Fruit fly (Drosophila melanogaster) whole organism, embryonic: Measurements from ENCODE around the gene CG11843.

Experiments used
- ATbp ChIP-seq: fragments of 200-800 bp; sonication (Bioruptor generic); optimal IDR thresholded peaks from 2 replicates; lab custom pipeline; 2017; ENCODE audit warnings: missing biosample characterization, mild to moderate bottlenecking, missing genetic modification characterization, missing genetic modification reagents
- Ada2b ChIP-seq: fragments of 200-800 bp; sonication (Bioruptor generic); IDR thresholded peaks from 2 replicates; pipeline ENCODE4 v1.3.6; 2022; ENCODE audit warnings: missing biosample characterization, missing genetic modification characterization
- Atf6 ChIP-seq: fragments of 200-800 bp; sonication (Bioruptor generic); IDR thresholded peaks from 2 replicates; pipeline ENCODE4 v1.3.6; 2022; ENCODE audit warnings: missing biosample characterization, missing genetic modification characterization
- BEAF-32 ChIP-seq: fragments of 200-800 bp; sonication (Bioruptor generic); optimal IDR thresholded peaks from 3 replicates; lab custom pipeline; 2017; ENCODE audit warnings: missing biosample characterization, missing genetic modification characterization, mild to moderate bottlenecking, moderate library complexity, missing genetic modification reagents
- CG10267 ChIP-seq: fragments of 200-800 bp; sonication (Bioruptor generic); optimal IDR thresholded peaks from 2 replicates; lab custom pipeline; 2018; ENCODE audit warnings: missing biosample characterization, mild to moderate bottlenecking, missing genetic modification characterization, moderate library complexity
- CG10959 ChIP-seq: fragments of 200-800 bp; sonication (Bioruptor generic); IDR thresholded peaks from 2 replicates; pipeline ENCODE4 v1.3.6; 2022; ENCODE audit warnings: missing biosample characterization, missing genetic modification characterization
- CG11696 ChIP-seq: fragments of 200-800 bp; sonication (Bioruptor generic); IDR thresholded peaks from 2 replicates; pipeline ENCODE4 v1.3.6; 2022; ENCODE audit warnings: missing biosample characterization, missing genetic modification characterization
- CG12219 ChIP-seq: fragments of 200-800 bp; sonication (Bioruptor generic); optimal IDR thresholded peaks from 3 replicates; lab custom pipeline; 2018; ENCODE audit warnings: missing biosample characterization, mild to moderate bottlenecking, missing genetic modification characterization
- CG13287 ChIP-seq: fragments of 200-800 bp; sonication (Bioruptor generic); IDR thresholded peaks from 2 replicates; pipeline ENCODE4 v1.3.6; 2022; ENCODE audit warnings: missing biosample characterization, missing genetic modification characterization; ENCODE audit not compliant: partially characterized antibody
- CG14710 ChIP-seq: fragments of 200-800 bp; sonication (Bioruptor generic); optimal IDR thresholded peaks from 3 replicates; lab custom pipeline; 2019; ENCODE audit warnings: missing biosample characterization, mild to moderate bottlenecking, missing genetic modification characterization, moderate library complexity
- CG1602 ChIP-seq: fragments of 200-800 bp; sonication (Bioruptor generic); optimal IDR thresholded peaks from 3 replicates; lab custom pipeline; 2016; ENCODE audit warnings: missing biosample characterization, missing genetic modification characterization
- CG18262 ChIP-seq: fragments of 200-800 bp; optimal IDR thresholded peaks from 3 replicates; lab custom pipeline; 2019; ENCODE audit warnings: missing biosample characterization, mild to moderate bottlenecking, missing genetic modification characterization, moderate library complexity
- CG31365 ChIP-seq: fragments of 200-800 bp; sonication (Bioruptor generic); optimal IDR thresholded peaks from 2 replicates; lab custom pipeline; 2018; ENCODE audit warnings: missing biosample characterization, mild to moderate bottlenecking, missing genetic modification characterization
- CG3163 ChIP-seq: fragments of 200-800 bp; sonication (Bioruptor generic); optimal IDR thresholded peaks from 3 replicates; lab custom pipeline; 2016; ENCODE audit warnings: missing biosample characterization, missing genetic modification characterization
- CG33213 ChIP-seq: fragments of 200-800 bp; sonication (Bioruptor generic); optimal IDR thresholded peaks from 3 replicates; lab custom pipeline; 2016; ENCODE audit warnings: missing biosample characterization, missing genetic modification characterization
- CG34422 ChIP-seq: fragments of 200-800 bp; sonication (Bioruptor generic); IDR thresholded peaks from 3 replicates; pipeline ENCODE4 v1.3.6; 2022; ENCODE audit warnings: missing biosample characterization, missing genetic modification characterization
- CG42726 ChIP-seq: fragments of 200-800 bp; sonication (Bioruptor generic); IDR thresholded peaks from 2 replicates; pipeline ENCODE4 v1.3.6; 2022; ENCODE audit warnings: missing biosample characterization, missing genetic modification characterization; ENCODE audit not compliant: partially characterized antibody
- CG4854 ChIP-seq: fragments of 200-800 bp; sonication (Bioruptor generic); optimal IDR thresholded peaks from 2 replicates; lab custom pipeline; 2016; ENCODE audit warnings: missing biosample characterization, missing genetic modification characterization, inconsistent platforms
- CG7839 ChIP-seq: fragments of 200-800 bp; sonication (Bioruptor generic); optimal IDR thresholded peaks from 3 replicates; lab custom pipeline; 2018; ENCODE audit warnings: missing biosample characterization, mild to moderate bottlenecking, missing genetic modification characterization, moderate library complexity
- CG8281 ChIP-seq: fragments of 200-800 bp; sonication (Bioruptor generic); optimal IDR thresholded peaks from 2 replicates; lab custom pipeline; 2018; ENCODE audit warnings: missing biosample characterization, mild to moderate bottlenecking, missing genetic modification characterization, moderate library complexity
- CG9727 ChIP-seq: fragments of 200-800 bp; sonication (Bioruptor generic); optimal IDR thresholded peaks from 3 replicates; lab custom pipeline; 2017; ENCODE audit warnings: missing biosample characterization, mild to moderate bottlenecking, missing genetic modification characterization
- CG9932 ChIP-seq: fragments of 200-800 bp; sonication (Bioruptor generic); IDR thresholded peaks from 2 replicates; pipeline ENCODE4 v1.3.6; 2022; ENCODE audit warnings: missing biosample characterization, missing genetic modification characterization
- D19B ChIP-seq: fragments of 200-800 bp; sonication (Bioruptor generic); optimal IDR thresholded peaks from 2 replicates; lab custom pipeline; 2017; ENCODE audit warnings: missing biosample characterization, mild to moderate bottlenecking, missing genetic modification characterization
- Dp ChIP-seq: fragments of 200-800 bp; sonication (Bioruptor generic); optimal IDR thresholded peaks from 2 replicates; lab custom pipeline; 2018; ENCODE audit warnings: missing biosample characterization, mild to moderate bottlenecking, missing genetic modification characterization, moderate library complexity
- E2f2 ChIP-seq: fragments of 200-800 bp; sonication (Bioruptor generic); IDR thresholded peaks from 2 replicates; pipeline ENCODE4 v1.3.6; 2022; ENCODE audit warnings: missing biosample characterization, missing genetic modification characterization
- GATAe ChIP-seq: fragments of 200-800 bp; sonication (Bioruptor generic); conservative IDR thresholded peaks from 2 replicates; pipeline ENCODE4 v1.3.6; 2022; ENCODE audit warnings: missing biosample characterization, missing genetic modification characterization
- H15 ChIP-seq: fragments of 200-800 bp; sonication (Bioruptor generic); IDR thresholded peaks from 3 replicates; pipeline ENCODE4 v1.3.6; 2022; ENCODE audit warnings: missing biosample characterization, missing genetic modification characterization
- HLH54F ChIP-seq: fragments of 200-800 bp; sonication (Bioruptor generic); optimal IDR thresholded peaks from 3 replicates; lab custom pipeline; 2016; ENCODE audit warnings: missing biosample characterization, missing genetic modification characterization
- HmgZ ChIP-seq: fragments of 200-800 bp; sonication (Bioruptor generic); optimal IDR thresholded peaks from 2 replicates; lab custom pipeline; 2018; ENCODE audit warnings: missing biosample characterization, mild to moderate bottlenecking, missing genetic modification characterization
- NFAT ChIP-seq: fragments of 200-800 bp; sonication (Bioruptor generic); IDR thresholded peaks from 2 replicates; pipeline ENCODE4 v1.3.6; 2022; ENCODE audit warnings: missing biosample characterization, missing genetic modification characterization
- TFAM ChIP-seq: fragments of 200-800 bp; sonication (Bioruptor generic); optimal IDR thresholded peaks from 2 replicates; lab custom pipeline; 2017; ENCODE audit warnings: missing biosample characterization, missing genetic modification characterization, inconsistent platforms
- abd-A ChIP-seq: fragments of 200-800 bp; sonication (Bioruptor generic); optimal IDR thresholded peaks from 3 replicates; lab custom pipeline; 2019; ENCODE audit warnings: missing biosample characterization, mild to moderate bottlenecking, missing genetic modification characterization, moderate library complexity
- aop ChIP-seq: fragments of 200-800 bp; sonication (Bioruptor generic); IDR thresholded peaks from 2 replicates; pipeline ENCODE4 v1.3.6; 2022; ENCODE audit warnings: missing biosample characterization, missing genetic modification characterization
- ara ChIP-seq: fragments of 200-800 bp; sonication (Bioruptor generic); IDR thresholded peaks from 2 replicates; pipeline ENCODE4 v1.3.6; 2022; ENCODE audit warnings: missing biosample characterization, missing genetic modification characterization
- bsh ChIP-seq, 2 experiments: fragments of 200-800 bp; sonication (Bioruptor generic); optimal IDR thresholded peaks; 2 replicates each; lab custom pipeline; 2017 to 2018; ENCODE audit warnings: mild to moderate bottlenecking in 2 of 2, missing biosample characterization in 2 of 2, missing genetic modification characterization in 2 of 2, moderate library complexity in 1 of 2
- dimm ChIP-seq: fragments of 200-800 bp; sonication (Bioruptor generic); IDR thresholded peaks from 2 replicates; pipeline ENCODE4 v1.3.6; 2022; ENCODE audit warnings: missing biosample characterization, missing genetic modification characterization
- gsb ChIP-seq: fragments of 200-800 bp; sonication (Bioruptor generic); IDR thresholded peaks from 2 replicates; pipeline ENCODE4 v1.3.6; 2022; ENCODE audit warnings: missing biosample characterization, missing genetic modification characterization
- hth ChIP-seq: fragments of >200 bp; optimal IDR thresholded peaks from 2 replicates; lab custom pipeline; 2017; ENCODE audit warnings: inconsistent platforms
- knrl ChIP-seq: fragments of 200-800 bp; sonication (Bioruptor generic); IDR thresholded peaks from 3 replicates; pipeline ENCODE4 v1.3.6; 2022; ENCODE audit warnings: missing biosample characterization, missing genetic modification characterization; ENCODE audit not compliant: partially characterized antibody
- lab ChIP-seq: fragments of 200-800 bp; sonication (Bioruptor generic); optimal IDR thresholded peaks from 3 replicates; lab custom pipeline; 2017; ENCODE audit warnings: missing biosample characterization, missing genetic modification characterization, mild to moderate bottlenecking, moderate library complexity, missing genetic modification reagents
- lilli ChIP-seq: fragments of 200-800 bp; sonication (Bioruptor generic); optimal IDR thresholded peaks from 3 replicates; lab custom pipeline; 2016; ENCODE audit warnings: missing biosample characterization, missing genetic modification characterization
- mirr ChIP-seq: fragments of 200-800 bp; sonication (Bioruptor generic); optimal IDR thresholded peaks from 3 replicates; lab custom pipeline; 2018; ENCODE audit warnings: missing biosample characterization, mild to moderate bottlenecking, missing genetic modification characterization
- nom ChIP-seq: fragments of 200-800 bp; sonication (Bioruptor generic); optimal IDR thresholded peaks from 2 replicates; lab custom pipeline; 2017; ENCODE audit warnings: missing biosample characterization, missing genetic modification characterization, mild to moderate bottlenecking, moderate library complexity, missing genetic modification reagents
- onecut ChIP-seq: fragments of 200-800 bp; sonication (Bioruptor generic); IDR thresholded peaks from 2 replicates; pipeline ENCODE4 v1.3.6; 2022; ENCODE audit warnings: missing biosample characterization, missing genetic modification characterization
- sim ChIP-seq: fragments of 200-800 bp; sonication (Bioruptor generic); IDR thresholded peaks from 2 replicates; pipeline ENCODE4 v1.3.6; 2022; ENCODE audit warnings: missing biosample characterization, missing genetic modification characterization
- slbo ChIP-seq: fragments of 200-800 bp; sonication (Bioruptor generic); IDR thresholded peaks from 2 replicates; pipeline ENCODE4 v1.3.6; 2022; ENCODE audit warnings: missing biosample characterization, missing genetic modification characterization
- so ChIP-seq: fragments of 200-800 bp; sonication (Bioruptor generic); IDR thresholded peaks from 3 replicates; pipeline ENCODE4 v1.3.6; 2022; ENCODE audit warnings: missing biosample characterization, missing genetic modification characterization
- ttk ChIP-seq: fragments of 200-800 bp; sonication (Bioruptor generic); IDR thresholded peaks from 2 replicates; pipeline ENCODE4 v2.1.2; 2022; ENCODE audit warnings: missing biosample characterization, missing genetic modification characterization
- zen2 ChIP-seq: fragments of 200-800 bp; sonication (Bioruptor generic); IDR thresholded peaks from 3 replicates; pipeline ENCODE4 v1.3.6; 2022; ENCODE audit warnings: missing biosample characterization, missing genetic modification characterization; ENCODE audit not compliant: partially characterized antibody

Gene CG11843

dm6 chr3R:29088938-29089661, 35.0 kb downstream of the CG11843 start (continued):
- TF ChIP-seq ATbp (GFP tag; lab: Kevin White, UChicago) (peak; percentile 81), CG18262 (tag; lab: Kevin White, UChicago) (peak; percentile 87), CG4854 (GFP tag; lab: Kevin White, UChicago) (peak; percentile 25), TFAM (GFP tag; lab: Kevin White, UChicago) (no peak), Ada2b (GFP tag; lab: Robert Waterston, UW) (peak; percentile 27; the same call in 1 of the 2 replicates), Atf6 (GFP tag; lab: Robert Waterston, UW) (peak; percentile 58; the same call in 1 of the 2 replicates), zen2 (no peak), ara (peak; percentile 52; the same call in 1 of the 2 replicates), ttk (GFP tag; lab: Robert Waterston, UW) (0 out of 2 replicates have a peak, but pooled peaks have one; percentile 20), H15 (GFP tag; lab: Robert Waterston, UW) (peak; percentile 60), CG31365 (peak; percentile 18), lilli (peak; percentile 68), NFAT (GFP tag; lab: Robert Waterston, UW) (no peak), mirr (GFP tag; lab: Kevin White, UChicago) (peak; percentile 38), CG14710 (tag; lab: Kevin White, UChicago) (peak; percentile 74), nom (GFP tag; lab: Kevin White, UChicago) (no peak), CG9932 (GFP tag; lab: Robert Waterston, UW) (no peak), CG11696 (no peak), CG34422 (GFP tag; lab: Robert Waterston, UW) (no peak; the same call in 2 of the 3 replicates), CG1602 (peak; percentile 47), CG9727 (GFP tag; lab: Kevin White, UChicago) (peak; percentile 76), hth (lab: Kevin White, UChicago) (no peak), CG7839 (peak; percentile 81), bsh (GFP tag; optimal IDR thresholded peaks at IDR 0.05; lab: Kevin White, UChicago) (peak; percentile 22 to 82), Dp (GFP tag; lab: Kevin White, UChicago) (no peak), GATAe (GFP tag; lab: Robert Waterston, UW) (no peak), CG12219 (peak; percentile 64), lab (GFP tag; lab: Kevin White, UChicago) (peak; percentile 78), aop (GFP tag; lab: Robert Waterston, UW) (no peak), so (GFP tag; lab: Robert Waterston, UW) (peak; percentile 11; the same call in 2 of the 3 replicates), CG8281 (tag; lab: Kevin White, UChicago) (peak; percentile 45), CG42726 (GFP tag; lab: Robert Waterston, UW) (no peak), E2f2 (peak; percentile 27; the same call in 1 of the 2 replicates), D19B (GFP tag; lab: Kevin White, UChicago) (peak; percentile 13), CG10267 (tag; lab: Kevin White, UChicago) (peak; percentile 66), CG13287 (no peak), onecut (peak; percentile 35), HmgZ (tag; lab: Kevin White, UChicago) (peak; percentile 26), BEAF-32 (no peak), knrl (GFP tag; lab: Robert Waterston, UW) (no peak), HLH54F (GFP tag; lab: Kevin White, UChicago) (peak; percentile 62), abd-A (tag; lab: Kevin White, UChicago) (peak; percentile 81), sim (GFP tag; lab: Robert Waterston, UW) (peak; percentile 53; the same call in 1 of the 2 replicates), dimm (GFP tag; lab: Robert Waterston, UW) (no peak), slbo (GFP tag; lab: Robert Waterston, UW) (peak; percentile 35; the same call in 1 of the 2 replicates), CG10959 (no peak), gsb (GFP tag; lab: Robert Waterston, UW) (no peak), CG33213 (peak; percentile 38), CG3163 (GFP tag; lab: Kevin White, UChicago) (peak; percentile 24)
